Worm (Caenorhabditis elegans) whole organism, L3 larva: ENCODE measurements around the gene fbxa-152.
A peak's percentile ranks its signal among the peaks of the same experiment; 100 is the strongest.

Experiments used
- R02D3.7 ChIP-seq: fragments of 150-350 bp; optimal IDR thresholded peaks from 2 replicates; lab custom pipeline; 2014; ENCODE audit warnings: missing biosample characterization, missing genetic modification characterization
- ZK546.5 ChIP-seq: sonication (generic microtip); optimal IDR thresholded peaks from 2 replicates; lab custom pipeline; 2017; ENCODE audit warnings: missing biosample characterization, missing genetic modification characterization
- aly-2 ChIP-seq: fragments of 150-350 bp; optimal IDR thresholded peaks from 2 replicates; lab custom pipeline; 2014; ENCODE audit warnings: missing biosample characterization, missing genetic modification characterization
- ama-1 ChIP-seq: fragments of 150-350 bp; optimal IDR thresholded peaks from 2 replicates; lab custom pipeline; 2018
- ceh-16 ChIP-seq: sonication (generic microtip); optimal IDR thresholded peaks from 2 replicates; lab custom pipeline; 2017; ENCODE audit warnings: missing biosample characterization, missing genetic modification characterization
- ceh-28 ChIP-seq: fragments of 150-350 bp; optimal IDR thresholded peaks from 2 replicates; lab custom pipeline; 2014; ENCODE audit warnings: missing biosample characterization, missing genetic modification reagents, missing genetic modification characterization
- ceh-82 ChIP-seq: fragments of 150-350 bp; optimal IDR thresholded peaks from 2 replicates; lab custom pipeline; 2014; ENCODE audit warnings: missing biosample characterization, missing genetic modification characterization
- daf-12 ChIP-seq: fragments of 150-350 bp; optimal IDR thresholded peaks from 2 replicates; lab custom pipeline; 2014; ENCODE audit warnings: missing biosample characterization, missing genetic modification reagents, missing genetic modification characterization
- egl-5 ChIP-seq: fragments of 150-350 bp; optimal IDR thresholded peaks from 2 replicates; lab custom pipeline; 2017; ENCODE audit warnings: missing biosample characterization, missing genetic modification reagents, missing genetic modification characterization, inconsistent platforms
- elt-1 ChIP-seq: fragments of 150-350 bp; optimal IDR thresholded peaks from 2 replicates; lab custom pipeline; 2014; ENCODE audit warnings: missing biosample characterization, missing genetic modification characterization
- elt-2 ChIP-seq: sonication (generic microtip); optimal IDR thresholded peaks from 2 replicates; lab custom pipeline; 2016; ENCODE audit warnings: missing genetic modification reagents, mild to moderate bottlenecking, missing genetic modification characterization, missing compliant biosample characterization
- elt-3 ChIP-seq, 3 experiments: fragments of 150-350 bp in 1 of 3; sonication (generic microtip) in 2 of 3; optimal IDR thresholded peaks; 2 replicates in 2 of 3; 4 replicates in 1 of 3; lab custom pipeline; 2014 to 2017; ENCODE audit warnings: missing biosample characterization in 3 of 3, missing genetic modification characterization in 3 of 3
- eor-1 ChIP-seq, 2 experiments: fragments of 150-350 bp; optimal IDR thresholded peaks; 2 replicates each; lab custom pipeline; 2014 to 2018; ENCODE audit warnings: missing biosample characterization in 2 of 2, missing genetic modification characterization in 2 of 2
- fkh-10 ChIP-seq: sonication (generic microtip); optimal IDR thresholded peaks from 2 replicates; lab custom pipeline; 2017; ENCODE audit warnings: missing biosample characterization, missing genetic modification reagents, missing genetic modification characterization
- fkh-2 ChIP-seq: fragments of 150-350 bp; optimal IDR thresholded peaks from 2 replicates; lab custom pipeline; 2014; ENCODE audit warnings: missing biosample characterization, missing genetic modification reagents, missing genetic modification characterization
- fos-1 ChIP-seq: fragments of 150-350 bp; optimal IDR thresholded peaks from 2 replicates; lab custom pipeline; 2014; ENCODE audit warnings: missing biosample characterization, missing genetic modification characterization
- hmg-11 ChIP-seq: sonication (generic microtip); optimal IDR thresholded peaks from 2 replicates; lab custom pipeline; 2016; ENCODE audit warnings: missing genetic modification characterization, missing compliant biosample characterization
- jun-1 ChIP-seq: fragments of 150-350 bp; optimal IDR thresholded peaks from 2 replicates; lab custom pipeline; 2014; ENCODE audit warnings: missing biosample characterization, missing genetic modification reagents, missing genetic modification characterization
- lin-15B ChIP-seq: fragments of 150-350 bp; optimal IDR thresholded peaks from 2 replicates; lab custom pipeline; 2014; ENCODE audit warnings: missing biosample characterization, missing genetic modification characterization
- lin-39 ChIP-seq: fragments of 150-350 bp; optimal IDR thresholded peaks from 2 replicates; lab custom pipeline; 2018; ENCODE audit warnings: missing biosample characterization, missing genetic modification reagents, missing genetic modification characterization
- lsy-12 ChIP-seq: sonication (generic microtip); optimal IDR thresholded peaks from 2 replicates; lab custom pipeline; 2016; ENCODE audit warnings: mild to moderate bottlenecking, missing genetic modification characterization, missing compliant biosample characterization
- mdl-1 ChIP-seq: fragments of 150-350 bp; optimal IDR thresholded peaks from 2 replicates; lab custom pipeline; 2014; ENCODE audit warnings: missing biosample characterization, missing genetic modification characterization
- mml-1 ChIP-seq: fragments of 150-350 bp; sonication (generic microtip); optimal IDR thresholded peaks from 3 replicates; lab custom pipeline; 2014; ENCODE audit warnings: missing biosample characterization, missing genetic modification characterization
- nfya-1 ChIP-seq: sonication (generic microtip); optimal IDR thresholded peaks from 2 replicates; lab custom pipeline; 2017; ENCODE audit warnings: missing genetic modification characterization, mild to moderate bottlenecking, missing compliant biosample characterization, antibody characterized with exemption, moderate library complexity; ENCODE audit not compliant: insufficient read depth
- nhr-11 ChIP-seq: fragments of 150-350 bp; optimal IDR thresholded peaks from 2 replicates; lab custom pipeline; 2014; ENCODE audit warnings: missing biosample characterization, missing genetic modification characterization
- nhr-23 ChIP-seq: fragments of 150-350 bp; optimal IDR thresholded peaks from 2 replicates; lab custom pipeline; 2014; ENCODE audit warnings: missing biosample characterization, missing genetic modification reagents, missing genetic modification characterization
- nhr-25 ChIP-seq: sonication (generic microtip); optimal IDR thresholded peaks from 2 replicates; lab custom pipeline; 2017; ENCODE audit warnings: missing biosample characterization, missing genetic modification characterization
- nhr-28 ChIP-seq: fragments of 150-350 bp; optimal IDR thresholded peaks from 2 replicates; lab custom pipeline; 2014; ENCODE audit warnings: missing biosample characterization, missing genetic modification characterization
- nhr-43 ChIP-seq: sonication (generic microtip); optimal IDR thresholded peaks from 2 replicates; lab custom pipeline; 2016; ENCODE audit warnings: mild to moderate bottlenecking, missing genetic modification characterization, missing compliant biosample characterization; ENCODE audit not compliant: poor library complexity, severe bottlenecking
- nhr-67 ChIP-seq: fragments of 150-350 bp; optimal IDR thresholded peaks from 2 replicates; lab custom pipeline; 2014; ENCODE audit warnings: missing biosample characterization, missing genetic modification characterization
- nhr-76 ChIP-seq: fragments of 150-350 bp; sonication (generic microtip); optimal IDR thresholded peaks from 5 replicates; lab custom pipeline; 2014; ENCODE audit warnings: missing biosample characterization, missing genetic modification characterization
- pha-4 ChIP-seq: fragments of 150-350 bp; optimal IDR thresholded peaks from 2 replicates; lab custom pipeline; 2014; ENCODE audit warnings: missing biosample characterization, missing genetic modification reagents, missing genetic modification characterization
- pqm-1 ChIP-seq: fragments of 150-350 bp; optimal IDR thresholded peaks from 2 replicates; lab custom pipeline; 2017; ENCODE audit warnings: missing biosample characterization, missing genetic modification characterization, inconsistent platforms
- sea-2 ChIP-seq: fragments of 150-350 bp; sonication (generic microtip); optimal IDR thresholded peaks from 4 replicates; lab custom pipeline; 2014; ENCODE audit warnings: missing biosample characterization, missing genetic modification reagents, missing genetic modification characterization
- skn-1 ChIP-seq: fragments of 150-350 bp; optimal IDR thresholded peaks from 2 replicates; lab custom pipeline; 2014; ENCODE audit warnings: missing biosample characterization, missing genetic modification characterization
- snpc-4 ChIP-seq: fragments of 150-350 bp; optimal IDR thresholded peaks from 2 replicates; lab custom pipeline; 2014; ENCODE audit warnings: missing biosample characterization, missing genetic modification characterization
- tbx-2 ChIP-seq: sonication (generic microtip); optimal IDR thresholded peaks from 2 replicates; lab custom pipeline; 2016; ENCODE audit warnings: mild to moderate bottlenecking, missing genetic modification characterization, missing compliant biosample characterization
- unc-39 ChIP-seq: sonication (generic microtip); optimal IDR thresholded peaks from 4 replicates; lab custom pipeline; 2017; ENCODE audit warnings: missing biosample characterization, missing genetic modification characterization
- unc-62 ChIP-seq: fragments of 150-350 bp; sonication (generic microtip); optimal IDR thresholded peaks from 4 replicates; lab custom pipeline; 2014; ENCODE audit warnings: missing biosample characterization, missing genetic modification reagents, missing genetic modification characterization
- zag-1 ChIP-seq: fragments of 150-350 bp; optimal IDR thresholded peaks from 2 replicates; lab custom pipeline; 2014; ENCODE audit warnings: missing biosample characterization, missing genetic modification characterization
- ztf-4 ChIP-seq: fragments of 150-350 bp; optimal IDR thresholded peaks from 2 replicates; lab custom pipeline; 2014; ENCODE audit warnings: missing biosample characterization, missing genetic modification characterization

The fbxa-152 gene

ce11 chrV:15567344-15567804, 34.8 kb downstream of the fbxa-152 start, which contains the start of gene acs-2:
Gene acs-2, plus strand, starts transcription at chrV:15567394.
- no peak for TF ChIP-seq fos-1
- peak; percentile 96 for TF ChIP-seq ama-1 (lab: Kevin White, UChicago)
- TF ChIP-seq, all 47 proteins: peak for 1

- TF ChIP-seq zag-1 (tag; lab: Kevin White, UChicago) (no peak), pqm-1 (tag; lab: Kevin White, UChicago) (peak; percentile 94), ama-1 (lab: Kevin White, UChicago) (peak; percentile 96), lin-39 (tag; lab: Kevin White, UChicago) (peak; percentile 96), elt-2 (tag; lab: Kevin White, UChicago) (peak; percentile 78), R02D3.7 (tag; lab: Kevin White, UChicago) (no peak), unc-39 (tag; lab: Kevin White, UChicago) (no peak), fos-1 (no peak), jun-1 (peak; percentile 85), lsy-12 (tag; lab: Kevin White, UChicago) (no peak), unc-62 (GFP tag; lab: Kevin White, UChicago) (peak; percentile 19), mdl-1 (peak; percentile 82), sea-2 (GFP tag; lab: Kevin White, UChicago) (no peak), ceh-16 (tag; lab: Kevin White, UChicago) (no peak), daf-12 (tag; lab: Kevin White, UChicago) (no peak), hmg-11 (tag; lab: Kevin White, UChicago) (peak; percentile 57), elt-1 (tag; lab: Kevin White, UChicago) (peak; percentile 77), lin-15B (peak; percentile 9), egl-5 (tag; lab: Kevin White, UChicago) (peak; percentile 86), nhr-43 (tag; lab: Kevin White, UChicago) (peak; percentile 84), fkh-10 (GFP tag; lab: Kevin White, UChicago) (no peak), nhr-28 (tag; lab: Kevin White, UChicago) (no peak), elt-3 (tag; optimal IDR thresholded peaks at IDR 0.05; lab: Kevin White, UChicago) (no peak), eor-1 (tag; optimal IDR thresholded peaks at IDR 0.05; lab: Kevin White, UChicago) (no peak), pha-4 (peak; percentile 87), nfya-1 (tag; lab: Kevin White, UChicago) (peak; percentile 82), mml-1 (tag; lab: Kevin White, UChicago) (no peak), nhr-11 (peak; percentile 70), skn-1 (tag; lab: Kevin White, UChicago) (no peak), aly-2 (no peak), ceh-28 (tag; lab: Kevin White, UChicago) (peak; percentile 40), snpc-4 (tag; lab: Kevin White, UChicago) (peak; percentile 82), fkh-2 (tag; lab: Kevin White, UChicago) (no peak), ZK546.5 (no peak), ceh-82 (tag; lab: Kevin White, UChicago) (no peak)
Measured at ce11 chrV:15566511-15567178, 35.5 kb downstream of the fbxa-152 start.

ce11 chrV:15563985-15564384, 38.2 kb downstream of the fbxa-152 start:
- TF ChIP-seq ceh-16 (tag; lab: Kevin White, UChicago) (no peak), R02D3.7 (tag; lab: Kevin White, UChicago) (peak; percentile 37), pqm-1 (tag; lab: Kevin White, UChicago) (peak; percentile 84), ama-1 (lab: Kevin White, UChicago) (peak; percentile 27), ceh-82 (tag; lab: Kevin White, UChicago) (no peak), eor-1 (tag; optimal IDR thresholded peaks at IDR 0.05; lab: Kevin White, UChicago) (no peak), fkh-10 (GFP tag; lab: Kevin White, UChicago) (no peak), elt-2 (tag; lab: Kevin White, UChicago) (peak; percentile 71), nhr-23 (peak; percentile 31), tbx-2 (tag; lab: Kevin White, UChicago) (no peak), nhr-67 (tag; lab: Kevin White, UChicago) (no peak), jun-1 (peak; percentile 60), lin-15B (no peak), nhr-43 (tag; lab: Kevin White, UChicago) (peak; percentile 71), elt-3 (tag; optimal IDR thresholded peaks at IDR 0.05; lab: Kevin White, UChicago) (no peak), ztf-4 (tag; lab: Kevin White, UChicago) (no peak), nhr-76 (tag; lab: Kevin White, UChicago) (no peak), snpc-4 (tag; lab: Kevin White, UChicago) (no peak), nhr-25 (tag; lab: Kevin White, UChicago) (no peak), fos-1 (no peak), pha-4 (peak; percentile 66), nfya-1 (tag; lab: Kevin White, UChicago) (peak; percentile 30)
